Worm (Caenorhabditis elegans) whole organism, L1 larva: ENCODE measurements around the gene srh-83.

Source experiments
- C04F5.9 ChIP-seq: sonication (generic microtip); optimal IDR thresholded peaks from 2 replicates; lab custom pipeline; 2016; ENCODE audit warnings: missing genetic modification characterization, missing compliant biosample characterization
- C34B4.2 ChIP-seq: sonication (generic microtip); optimal IDR thresholded peaks from 2 replicates; lab custom pipeline; 2017; ENCODE audit warnings: mild to moderate bottlenecking, missing genetic modification characterization, missing compliant biosample characterization
- F16B12.6 ChIP-seq: fragments of 150-350 bp; optimal IDR thresholded peaks from 2 replicates; lab custom pipeline; 2014; ENCODE audit warnings: missing biosample characterization, missing genetic modification characterization
- aly-2 ChIP-seq: fragments of 150-350 bp; optimal IDR thresholded peaks from 2 replicates; lab custom pipeline; 2014; ENCODE audit warnings: missing biosample characterization, missing genetic modification characterization
- ama-1 ChIP-seq: fragments of 150-350 bp; optimal IDR thresholded peaks from 2 replicates; lab custom pipeline; 2014
- ceh-63 ChIP-seq: fragments of 200-800 bp; sonication (Bioruptor generic); optimal IDR thresholded peaks from 2 replicates; lab custom pipeline; 2018; ENCODE audit warnings: mild to moderate bottlenecking, missing genetic modification characterization, missing compliant biosample characterization
- ceh-8 ChIP-seq: fragments of 200-800 bp; sonication (Bioruptor generic); optimal IDR thresholded peaks from 2 replicates; lab custom pipeline; 2018; ENCODE audit warnings: mild to moderate bottlenecking, missing genetic modification characterization, moderate library complexity, missing compliant biosample characterization
- dpl-1 ChIP-seq, 3 experiments: fragments of 150-350 bp in 2 of 3; sonication (generic microtip) in 1 of 3; optimal IDR thresholded peaks; 2 replicates each; lab custom pipeline; 2014 to 2017; ENCODE audit warnings: missing biosample characterization in 3 of 3, missing genetic modification characterization in 3 of 3, missing genetic modification reagents in 3 of 3
- efl-1 ChIP-seq, 4 experiments: fragments of 150-350 bp; optimal IDR thresholded peaks in 3 of 4; peaks in 1 of 4; 1 replicate in 1 of 4; 2 replicates in 3 of 4; lab custom pipeline; 2014; ENCODE audit warnings: missing biosample characterization in 2 of 4, missing genetic modification characterization in 2 of 4, missing genetic modification reagents in 2 of 4
- efl-3 ChIP-seq: fragments of 200-800 bp; sonication (Bioruptor generic); optimal IDR thresholded peaks from 2 replicates; lab custom pipeline; 2018; ENCODE audit warnings: mild to moderate bottlenecking, missing genetic modification characterization, missing compliant biosample characterization
- elt-2 ChIP-seq: sonication (generic microtip); optimal IDR thresholded peaks from 2 replicates; lab custom pipeline; 2016; ENCODE audit warnings: missing genetic modification characterization, mild to moderate bottlenecking, inconsistent platforms, missing compliant biosample characterization, missing genetic modification reagents
- elt-3 ChIP-seq, 6 experiments: fragments of 150-350 bp in 1 of 6; sonication (generic microtip); optimal IDR thresholded peaks; 2 replicates each; lab custom pipeline; 2017 to 2018; ENCODE audit warnings: missing biosample characterization in 6 of 6, missing genetic modification characterization in 6 of 6, inconsistent platforms in 1 of 6
- fkh-10 ChIP-seq: sonication (generic microtip); optimal IDR thresholded peaks from 2 replicates; lab custom pipeline; 2017; ENCODE audit warnings: missing biosample characterization, missing genetic modification reagents, missing genetic modification characterization
- fkh-8 ChIP-seq: sonication (generic microtip); optimal IDR thresholded peaks from 2 replicates; lab custom pipeline; 2016; ENCODE audit warnings: mild to moderate bottlenecking, missing genetic modification characterization, missing compliant biosample characterization
- fos-1 ChIP-seq: fragments of 150-350 bp; optimal IDR thresholded peaks from 2 replicates; lab custom pipeline; 2014; ENCODE audit warnings: missing biosample characterization, missing genetic modification characterization
- grh-1 ChIP-seq: fragments of 200-800 bp; sonication (Bioruptor generic); IDR thresholded peaks from 2 replicates; pipeline ENCODE4 v1.3.6; 2022; ENCODE audit warnings: missing genetic modification reagents, missing genetic modification characterization, missing compliant biosample characterization
- jun-1 ChIP-seq: fragments of 150-350 bp; optimal IDR thresholded peaks from 2 replicates; lab custom pipeline; 2014; ENCODE audit warnings: missing biosample characterization, missing genetic modification reagents, missing genetic modification characterization
- lin-14 ChIP-seq: fragments of 200-800 bp; sonication (Bioruptor generic); optimal IDR thresholded peaks from 2 replicates; lab custom pipeline; 2018; ENCODE audit warnings: mild to moderate bottlenecking, missing genetic modification characterization, moderate library complexity, missing compliant biosample characterization
- lin-35 ChIP-seq, 2 experiments: fragments of 150-350 bp; optimal IDR thresholded peaks; 2 replicates each; lab custom pipeline; 2014; ENCODE audit warnings: missing biosample characterization in 2 of 2, missing genetic modification characterization in 2 of 2, missing genetic modification reagents in 2 of 2
- lsy-2 ChIP-seq, 2 experiments: fragments of 150-350 bp; optimal IDR thresholded peaks; 2 replicates each; lab custom pipeline; 2014; ENCODE audit warnings: missing biosample characterization in 2 of 2, missing genetic modification characterization in 2 of 2
- nhr-19 ChIP-seq: fragments of 200-800 bp; sonication (Bioruptor generic); conservative IDR thresholded peaks from 2 replicates; pipeline ENCODE4 v1.3.6; 2022; ENCODE audit warnings: missing genetic modification characterization, missing compliant biosample characterization
- nhr-20 ChIP-seq: sonication (generic microtip); optimal IDR thresholded peaks from 2 replicates; lab custom pipeline; 2016; ENCODE audit warnings: mild to moderate bottlenecking, missing genetic modification characterization, missing compliant biosample characterization
- nhr-237 ChIP-seq: fragments of 150-350 bp; optimal IDR thresholded peaks from 2 replicates; lab custom pipeline; 2014; ENCODE audit warnings: missing biosample characterization, missing genetic modification characterization
- nhr-71 ChIP-seq: sonication (generic microtip); optimal IDR thresholded peaks from 2 replicates; lab custom pipeline; 2016; ENCODE audit warnings: mild to moderate bottlenecking, missing genetic modification characterization, moderate library complexity, missing compliant biosample characterization
- nhr-76 ChIP-seq: sonication (generic microtip); optimal IDR thresholded peaks from 2 replicates; lab custom pipeline; 2017; ENCODE audit warnings: missing biosample characterization, missing genetic modification characterization
- nhr-77 ChIP-seq: fragments of 150-350 bp; optimal IDR thresholded peaks from 2 replicates; lab custom pipeline; 2014; ENCODE audit warnings: missing biosample characterization, missing genetic modification characterization
- nhr-85 ChIP-seq: sonication (generic microtip); peaks from one replicate; lab custom pipeline; 2016; ENCODE audit warnings: missing genetic modification characterization, inconsistent platforms, missing compliant biosample characterization
- pax-3 ChIP-seq: fragments of 200-800 bp; sonication (Bioruptor generic); optimal IDR thresholded peaks from 2 replicates; lab custom pipeline; 2018; ENCODE audit warnings: mild to moderate bottlenecking, missing genetic modification characterization, moderate library complexity, missing compliant biosample characterization
- snu-23 ChIP-seq: sonication (generic microtip); optimal IDR thresholded peaks from 2 replicates; lab custom pipeline; 2016; ENCODE audit warnings: missing genetic modification characterization, missing compliant biosample characterization
- sptf-1 ChIP-seq: fragments of 150-350 bp; optimal IDR thresholded peaks from 2 replicates; lab custom pipeline; 2014; ENCODE audit warnings: missing biosample characterization, missing genetic modification characterization
- swsn-7 ChIP-seq: sonication (generic microtip); optimal IDR thresholded peaks from 2 replicates; lab custom pipeline; 2016; ENCODE audit warnings: missing genetic modification characterization, missing compliant biosample characterization
- tlp-1 ChIP-seq: fragments of 150-350 bp; optimal IDR thresholded peaks from 2 replicates; lab custom pipeline; 2014; ENCODE audit warnings: missing biosample characterization, missing genetic modification characterization
- unc-30 ChIP-seq: sonication (generic microtip); optimal IDR thresholded peaks from 2 replicates; lab custom pipeline; 2017; ENCODE audit warnings: missing biosample characterization, missing genetic modification characterization
- unc-62 ChIP-seq: fragments of 150-350 bp; optimal IDR thresholded peaks from 2 replicates; lab custom pipeline; 2014; ENCODE audit warnings: missing biosample characterization, missing genetic modification reagents, missing genetic modification characterization
- unc-86 ChIP-seq: sonication (generic microtip); optimal IDR thresholded peaks from 2 replicates; lab custom pipeline; 2016; ENCODE audit warnings: missing genetic modification characterization, missing compliant biosample characterization
- vab-15 ChIP-seq: sonication (generic microtip); optimal IDR thresholded peaks from 2 replicates; lab custom pipeline; 2017; ENCODE audit warnings: missing genotype, mild to moderate bottlenecking, missing genetic modification characterization, missing compliant biosample characterization
- xbp-1 ChIP-seq: sonication (generic microtip); optimal IDR thresholded peaks from 2 replicates; lab custom pipeline; 2016; ENCODE audit warnings: missing genetic modification characterization, missing compliant biosample characterization
- ztf-11 ChIP-seq, 2 experiments: sonication (generic microtip); optimal IDR thresholded peaks; 2 replicates each; lab custom pipeline; 2016 to 2017; ENCODE audit warnings: missing genetic modification characterization in 2 of 2, missing biosample characterization in 1 of 2, missing compliant biosample characterization in 1 of 2

Gene srh-83

DNA sequence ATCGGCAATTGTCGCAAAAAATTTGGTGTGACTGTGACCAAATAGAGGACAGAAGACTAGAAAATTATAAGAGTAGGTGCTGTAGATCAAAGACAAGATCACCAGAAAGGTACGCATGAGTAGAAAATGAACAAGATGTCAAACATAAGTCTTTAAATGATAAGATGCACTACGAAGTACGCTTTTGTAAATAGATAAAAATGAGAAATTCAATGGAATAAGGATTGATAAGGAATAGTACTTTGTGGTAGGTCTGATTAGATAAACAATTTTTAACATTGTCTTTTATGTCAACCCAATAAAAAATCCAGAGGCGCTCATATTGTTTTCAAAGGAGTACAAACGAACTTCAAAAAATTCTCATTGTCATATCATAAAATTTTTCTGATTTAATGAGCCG lies 13.7 kb upstream of the srh-83 start, which contains the start of gene F10D2.8:
TSS of gene F10D2.8 (minus strand) at position 145 of the 400 bp plus-strand sequence.
- TF ChIP-seq elt-2 (tag; lab: Kevin White, UChicago) (peak; percentile 87), elt-3 (tag; optimal IDR thresholded peaks at IDR 0.05; lab: Kevin White, UChicago) (peak in 4 of 6 experiments; percentile 4 to 77 (median 42)), fkh-10 (no peak), nhr-20 (peak; percentile 20), tlp-1 (tag; lab: Kevin White, UChicago) (peak; percentile 76)

DNA sequence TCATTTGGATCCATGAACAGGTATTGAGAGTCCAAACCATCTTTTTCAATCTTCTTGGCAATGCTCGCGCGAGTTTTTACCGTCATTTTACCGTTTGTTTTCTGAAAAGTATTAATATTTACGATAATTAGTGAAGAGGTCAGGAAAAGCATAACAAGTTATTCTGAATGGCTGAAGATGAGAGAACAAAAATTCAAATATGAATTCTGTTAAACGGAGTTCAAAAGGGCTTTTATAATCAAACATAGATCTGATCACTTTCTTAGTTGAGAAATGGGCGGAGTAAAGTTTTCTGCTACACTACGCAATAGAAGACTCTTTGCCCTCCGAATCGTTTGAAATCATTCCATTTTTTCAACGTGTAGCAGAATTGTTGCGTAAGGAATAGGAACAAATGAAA lies 11.3 kb upstream of the srh-83 start, which contains the start of gene fat-7:
TSS of gene fat-7 (minus strand) at position 101 of the 400 bp plus-strand sequence.
- TF ChIP-seq efl-1 (optimal IDR thresholded peaks at IDR 0.05; lab: Kevin White, UChicago) (no peak), efl-1 (GFP tag; optimal IDR thresholded peaks at IDR 0.05 in 1 of 2; lab: Kevin White, UChicago) (peak in 1 of 2 experiments; percentile 30), elt-2 (tag; lab: Kevin White, UChicago) (no peak)

DNA sequence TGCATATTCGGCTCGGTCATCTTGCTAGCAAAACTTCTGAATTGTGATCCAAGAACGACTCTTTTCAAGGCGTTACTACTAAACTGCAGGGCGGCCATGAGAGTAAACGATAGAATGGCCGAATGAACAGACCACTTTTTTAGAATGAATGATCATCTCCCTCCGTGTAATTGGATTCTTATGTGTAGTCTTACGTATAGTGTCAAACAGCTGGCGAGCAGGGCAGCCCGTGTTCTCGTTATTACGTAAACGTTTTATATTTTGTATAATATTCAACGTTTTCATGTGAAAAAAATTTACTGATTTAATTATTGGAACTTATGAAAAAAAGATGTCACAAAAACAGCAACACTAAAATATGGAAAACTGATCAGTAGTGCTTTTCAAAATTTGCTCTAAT lies 8.2 kb upstream of the srh-83 start, which contains the start of gene F10D2.10:
TSS of gene F10D2.10 (minus strand) at position 101 of the 400 bp plus-strand sequence.
- TF ChIP-seq unc-62, result no peak
- TF ChIP-seq elt-3 (tag; optimal IDR thresholded peaks at IDR 0.05; lab: Kevin White, UChicago), result no peak
- no peak for TF ChIP-seq lin-14 (GFP tag; lab: Kevin White, UChicago)
- TF ChIP-seq aly-2 (tag; lab: Kevin White, UChicago), result no peak
- no peak for TF ChIP-seq nhr-77
- no peak for TF ChIP-seq xbp-1
- no peak for TF ChIP-seq unc-30 (tag; lab: Kevin White, UChicago)
- no peak for TF ChIP-seq C04F5.9 (tag; lab: Kevin White, UChicago)
- no peak for TF ChIP-seq fkh-8 (tag; lab: Kevin White, UChicago)
- TF ChIP-seq dpl-1 (GFP tag; optimal IDR thresholded peaks at IDR 0.05; lab: Kevin White, UChicago), result no peak
- no peak for TF ChIP-seq elt-2 (tag; lab: Kevin White, UChicago)
- TF ChIP-seq nhr-20, result no peak

DNA sequence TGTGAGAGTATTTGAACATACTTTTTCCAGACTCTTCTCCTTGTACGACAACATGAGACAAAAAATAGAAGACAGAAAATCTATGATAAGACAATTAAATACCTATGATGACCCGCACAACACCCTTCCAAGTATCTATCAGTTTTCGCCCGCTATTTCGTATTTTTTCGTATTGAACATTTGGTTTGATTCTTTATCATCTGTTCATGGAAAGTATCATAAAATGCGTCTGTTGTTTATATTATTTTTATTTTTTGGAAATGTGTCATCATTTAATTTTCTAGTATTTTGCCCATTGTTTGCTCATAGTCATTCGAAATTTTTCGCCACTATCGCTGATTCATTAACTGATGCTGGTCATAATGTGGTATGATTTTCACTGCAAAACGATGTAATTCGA lies 7.2 kb upstream of the srh-83 start, which contains the start of gene ugt-39:
TSS of gene ugt-39 (plus strand) at position 54 of the 400 bp plus-strand sequence.
- peak; percentile 62 for TF ChIP-seq elt-2 (tag; lab: Kevin White, UChicago)
- no peak for TF ChIP-seq efl-3 (GFP tag; lab: Kevin White, UChicago)
- TF ChIP-seq ama-1 (lab: Kevin White, UChicago), result no peak
- TF ChIP-seq elt-3 (tag; optimal IDR thresholded peaks at IDR 0.05; lab: Kevin White, UChicago), result peak in 3 of 6 experiments; percentile 17 to 42 (median 41)
- TF ChIP-seq xbp-1, result no peak
- no peak for TF ChIP-seq lsy-2 (tag; optimal IDR thresholded peaks at IDR 0.05; lab: Kevin White, UChicago)
- peak; percentile 20 for TF ChIP-seq nhr-20
- TF ChIP-seq snu-23, result peak; percentile 5
- TF ChIP-seq swsn-7 (tag; lab: Kevin White, UChicago), result no peak
- peak; percentile 41 for TF ChIP-seq lin-14 (GFP tag; lab: Kevin White, UChicago)

DNA sequence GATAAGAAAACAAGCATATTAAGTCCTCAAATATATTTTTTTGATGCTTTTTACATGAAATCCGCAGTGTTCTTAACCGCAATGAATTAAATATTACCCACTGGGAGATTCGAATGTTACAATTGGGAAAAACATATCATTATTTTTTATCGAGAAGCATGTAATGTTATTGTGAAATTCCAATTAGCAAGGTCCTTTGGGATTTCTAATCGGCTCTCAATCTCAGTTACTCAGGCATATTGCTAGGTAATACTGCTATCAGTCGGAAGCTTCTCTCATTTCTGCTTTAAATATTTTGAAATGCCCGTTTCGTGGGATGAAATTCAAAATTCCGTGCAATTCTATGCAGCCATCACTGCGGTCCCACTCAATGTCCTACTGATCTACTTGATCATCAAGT lies 4.9 kb upstream of the srh-83 start, which contains the start of gene str-204:
TSS of gene str-204 (plus strand) at position 301 of the 400 bp plus-strand sequence.
- TF ChIP-seq ceh-8, result no peak
- TF ChIP-seq, all 84 proteins: peak for 0

DNA sequence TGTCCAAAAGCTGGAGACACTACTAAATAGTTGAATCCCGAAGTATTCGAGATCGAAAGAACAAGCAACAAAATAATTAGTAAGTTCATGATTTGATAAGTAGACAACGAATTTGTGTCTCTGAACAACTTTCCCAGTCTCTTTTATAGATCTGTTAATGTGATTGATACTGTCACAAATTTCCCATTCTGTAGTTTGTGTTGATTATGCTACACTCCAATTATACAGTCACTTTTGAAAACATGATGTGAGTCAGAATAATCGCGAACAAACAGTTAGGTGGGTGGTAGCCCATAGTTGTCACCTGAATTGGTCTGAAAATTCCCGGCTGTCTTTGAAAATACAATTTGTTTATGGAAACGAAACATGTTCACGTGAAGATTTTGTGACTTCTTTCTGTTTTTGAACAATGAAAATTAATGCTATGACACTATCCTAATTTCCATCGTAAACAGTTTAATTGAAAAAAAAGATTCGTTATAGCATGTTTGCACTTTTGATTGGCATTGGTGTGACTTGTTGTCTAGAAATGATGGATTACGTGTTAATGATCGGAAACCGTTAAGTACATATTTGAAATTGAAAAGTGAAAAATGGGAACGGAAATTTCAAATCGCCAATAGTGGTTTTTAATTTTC lies 714 bp upstream of the srh-83 start, which contains the start of gene ugt-41:
TSS of gene ugt-41 (minus strand) at position 119 of the 638 bp plus-strand sequence.
- TF ChIP-seq nhr-85 (tag; lab: Kevin White, UChicago), result peak; percentile 52
- TF ChIP-seq nhr-76 (tag; lab: Kevin White, UChicago), result no peak
- TF ChIP-seq sptf-1 (tag; lab: Kevin White, UChicago), result no peak
- no peak for TF ChIP-seq grh-1 (GFP tag; lab: Robert Waterston, UW)
- TF ChIP-seq nhr-19 (GFP tag; lab: Robert Waterston, UW), result 0 out of 2 replicates have a peak, but pooled peaks have one; percentile 4
- no peak for TF ChIP-seq nhr-237 (tag; lab: Kevin White, UChicago)
- no peak for TF ChIP-seq unc-30 (tag; lab: Kevin White, UChicago)
- TF ChIP-seq lin-35 (GFP tag; optimal IDR thresholded peaks at IDR 0.05; lab: Kevin White, UChicago), result no peak
- no peak for TF ChIP-seq pax-3
- TF ChIP-seq C34B4.2, result no peak
- TF ChIP-seq jun-1, result no peak
- peak in 1 of 6 experiments; percentile 4 for TF ChIP-seq elt-3 (tag; optimal IDR thresholded peaks at IDR 0.05; lab: Kevin White, UChicago)
- no peak for TF ChIP-seq F16B12.6
- TF ChIP-seq nhr-77, result no peak
- TF ChIP-seq vab-15 (tag; lab: Kevin White, UChicago), result no peak
- no peak for TF ChIP-seq ztf-11 (tag; optimal IDR thresholded peaks at IDR 0.05; lab: Kevin White, UChicago)
- TF ChIP-seq dpl-1 (GFP tag; optimal IDR thresholded peaks at IDR 0.05; lab: Kevin White, UChicago), result no peak
- TF ChIP-seq unc-86 (tag; lab: Kevin White, UChicago), result no peak
- no peak for TF ChIP-seq ceh-63
- no peak for TF ChIP-seq fos-1 (tag; lab: Kevin White, UChicago)
- TF ChIP-seq nhr-71, result peak; percentile 4
- TF ChIP-seq lin-14 (GFP tag; lab: Kevin White, UChicago), result peak; percentile 22
- TF ChIP-seq nhr-20, result peak; percentile 39
- TF ChIP-seq fkh-10, result no peak
